Worm (Caenorhabditis elegans) whole organism, L4/young adult: ENCODE results near the gene F52C9.3.

Experiments used
- W03F9.2 ChIP-seq: fragments of 150-350 bp; optimal IDR thresholded peaks from 2 replicates; lab custom pipeline; 2014; ENCODE audit warnings: missing biosample characterization, missing genetic modification characterization
- dao-5 ChIP-seq: sonication (generic microtip); optimal IDR thresholded peaks from 2 replicates; lab custom pipeline; 2016; ENCODE audit warnings: missing genotype, missing genetic modification characterization, moderate library complexity, missing compliant biosample characterization
- him-1 ChIP-seq: sonication (generic microtip); optimal IDR thresholded peaks from 2 replicates; lab custom pipeline; 2016; ENCODE audit warnings: missing genotype, missing genetic modification reagents, missing genetic modification characterization, missing compliant biosample characterization

DNA sequence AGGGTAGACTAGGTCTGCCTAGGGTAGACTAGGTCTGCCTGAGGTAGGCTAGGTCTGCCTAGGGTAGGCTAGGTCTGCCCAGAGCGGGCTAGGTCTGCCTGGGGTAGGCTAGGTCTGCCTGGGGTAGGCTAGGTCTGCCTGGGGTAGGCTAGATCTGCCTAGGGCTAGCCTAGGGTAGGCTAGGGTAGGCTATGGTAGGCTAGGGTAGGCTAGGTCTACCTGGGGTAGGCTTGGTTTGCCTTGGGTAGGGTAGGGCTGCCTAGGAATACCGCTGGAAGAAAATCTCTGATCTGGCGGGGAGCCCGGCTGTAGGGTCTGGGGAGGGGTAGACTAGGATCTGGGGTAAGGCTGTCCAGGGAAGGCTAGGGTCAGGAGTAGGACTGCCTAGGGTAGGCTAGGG, 36.2 kb upstream of the F52C9.3 start:
- no peak for TF ChIP-seq W03F9.2 (tag; lab: Kevin White, UChicago)
- no peak for TF ChIP-seq dao-5 (tag; lab: Kevin White, UChicago)
- no peak for TF ChIP-seq him-1 (tag; lab: Kevin White, UChicago)
